Worm (Caenorhabditis elegans): ENCODE measurements around the gene sgn-1.

The sgn-1 gene

ce11 chrII:8800830-8801229 is 17.4 kb upstream of the sgn-1 start, which contains the start of gene appg-2:
appg-2 (plus strand) TSS chrII:8801130.
- TF ChIP-seq ztf-11 (tag; optimal IDR thresholded peaks at IDR 0.05), result no peak
- no peak for TF ChIP-seq lsy-2 (tag; optimal IDR thresholded peaks at IDR 0.05)
- no peak for TF ChIP-seq blmp-1 (tag; optimal IDR thresholded peaks at IDR 0.05)
- TF ChIP-seq efl-1 (optimal IDR thresholded peaks at IDR 0.05), result no peak
- TF ChIP-seq efl-1 (GFP tag; optimal IDR thresholded peaks at IDR 0.05 in 1 of 2), result peak in 1 of 2 experiments; percentile 18
- no peak for TF ChIP-seq irx-1 (tag; optimal IDR thresholded peaks at IDR 0.05)

ce11 chrII:8799725-8800124 is 16.3 kb upstream of the sgn-1 start:
- TF ChIP-seq tbx-2 (tag; optimal IDR thresholded peaks at IDR 0.05), result no peak
- TF ChIP-seq hlh-4 (tag; optimal IDR thresholded peaks at IDR 0.05), result no peak
- no peak for TF ChIP-seq aly-2 (tag; optimal IDR thresholded peaks at IDR 0.05)
- TF ChIP-seq unc-98 (GFP tag; IDR thresholded peaks at IDR 0.05), result no peak
- TF ChIP-seq efl-1 (optimal IDR thresholded peaks at IDR 0.05), result no peak
- TF ChIP-seq efl-1 (GFP tag; optimal IDR thresholded peaks at IDR 0.05 in 1 of 2), result no peak
- no peak for TF ChIP-seq nhr-47 (tag; optimal IDR thresholded peaks at IDR 0.05)
- no peak for TF ChIP-seq elt-2 (tag; optimal IDR thresholded peaks at IDR 0.05)
- no peak for TF ChIP-seq C16A3.4 (tag; optimal IDR thresholded peaks at IDR 0.05)
- TF ChIP-seq nhr-71 (tag; optimal IDR thresholded peaks at IDR 0.05), result no peak
- no peak for TF ChIP-seq nhr-84 (tag; optimal IDR thresholded peaks at IDR 0.05)

- TF ChIP-seq ceh-8 (GFP tag; optimal IDR thresholded peaks at IDR 0.05) (peak; percentile 32), C34B4.2 (tag; optimal IDR thresholded peaks at IDR 0.05) (no peak), unc-62 (GFP tag; optimal IDR thresholded peaks at IDR 0.05) (no peak), snu-23 (GFP tag; optimal IDR thresholded peaks at IDR 0.05) (peak; percentile 70), nhr-47 (tag; optimal IDR thresholded peaks at IDR 0.05) (peak; percentile 85), fkh-4 (tag; optimal IDR thresholded peaks at IDR 0.05; ENCODE audit: borderline replicate concordance) (no peak), irx-1 (tag; optimal IDR thresholded peaks at IDR 0.05) (peak; percentile 54), grh-1 (GFP tag; IDR thresholded peaks at IDR 0.05) (no peak), lin-13 (GFP tag; optimal IDR thresholded peaks at IDR 0.05) (no peak), efl-1 (optimal IDR thresholded peaks at IDR 0.05) (peak; percentile 35 to 46), efl-1 (GFP tag; optimal IDR thresholded peaks at IDR 0.05 in 1 of 2) (peak; percentile 5 to 67), ces-1 (GFP tag; optimal IDR thresholded peaks at IDR 0.05) (no peak), nhr-84 (tag; optimal IDR thresholded peaks at IDR 0.05) (no peak), C04F5.9 (tag; optimal IDR thresholded peaks at IDR 0.05) (no peak), C16A3.4 (tag; optimal IDR thresholded peaks at IDR 0.05) (no peak), ets-5 (GFP tag; IDR thresholded peaks at IDR 0.05) (no peak), swsn-7 (tag; optimal IDR thresholded peaks at IDR 0.05) (peak; percentile 68), lsy-2 (tag; optimal IDR thresholded peaks at IDR 0.05) (peak; percentile 45 to 50), ztf-4 (tag; optimal IDR thresholded peaks at IDR 0.05) (peak; percentile 44), snpc-4 (tag; optimal IDR thresholded peaks at IDR 0.05) (peak; percentile 13), aly-2 (tag; optimal IDR thresholded peaks at IDR 0.05) (no peak), blmp-1 (tag; optimal IDR thresholded peaks at IDR 0.05) (no peak), F16B12.6 (tag; optimal IDR thresholded peaks at IDR 0.05) (no peak), rnt-1 (tag; optimal IDR thresholded peaks at IDR 0.05) (peak; percentile 51), nhr-28 (tag; optimal IDR thresholded peaks at IDR 0.05) (no peak), hlh-4 (tag; optimal IDR thresholded peaks at IDR 0.05) (no peak), fkh-8 (tag; optimal IDR thresholded peaks at IDR 0.05) (peak; percentile 95), hpl-2 (GFP tag; optimal IDR thresholded peaks at IDR 0.05) (no peak), fkh-10 (GFP tag; optimal IDR thresholded peaks at IDR 0.05) (peak; percentile 94), alr-1 (tag; optimal IDR thresholded peaks at IDR 0.05; ENCODE audit: borderline replicate concordance) (no peak), dpl-1 (GFP tag; optimal IDR thresholded peaks at IDR 0.05) (peak in 1 of 3 experiments; percentile 18), nhr-19 (GFP tag; conservative IDR thresholded peaks at IDR 0.05) (peak; percentile 52), ceh-88 (GFP tag; IDR thresholded peaks at IDR 0.05) (no peak), nhr-76 (tag; optimal IDR thresholded peaks at IDR 0.05) (no peak), isw-1 (GFP tag; IDR thresholded peaks at IDR 0.05) (peak; percentile 59), tbx-2 (tag; optimal IDR thresholded peaks at IDR 0.05) (peak; percentile 81), fos-1 (tag; optimal IDR thresholded peaks at IDR 0.05) (peak; percentile 21), ceh-82 (tag; optimal IDR thresholded peaks at IDR 0.05) (peak; percentile 48 to 68 (median 65)), nhr-237 (tag; optimal IDR thresholded peaks at IDR 0.05) (no peak), jun-1 (tag; optimal IDR thresholded peaks at IDR 0.05) (peak; percentile 52), lin-35 (GFP tag; optimal IDR thresholded peaks at IDR 0.05) (peak in 1 of 2 experiments; percentile 50), nhr-20 (tag; optimal IDR thresholded peaks at IDR 0.05) (peak; percentile 56), aha-1 (tag; optimal IDR thresholded peaks at IDR 0.05) (no peak), sptf-1 (tag; optimal IDR thresholded peaks at IDR 0.05) (no peak)
Observed at ce11 chrII:8796391-8796790, 12.9 kb upstream of the sgn-1 start.

Measured in whole organism, L1 larva.